Worm (Caenorhabditis elegans): ENCODE measurements around the gene R04D3.4.

ce11 chrX:13247614-13248013 is 41.0 kb downstream of the R04D3.4 start:
- TF ChIP-seq nhr-11 (tag; optimal IDR thresholded peaks at IDR 0.05) (no peak), lin-35 (GFP tag; optimal IDR thresholded peaks at IDR 0.05) (peak in 1 of 2 experiments; percentile 29), nhr-237 (tag; optimal IDR thresholded peaks at IDR 0.05) (no peak), tlp-1 (tag; optimal IDR thresholded peaks at IDR 0.05) (no peak), ces-1 (GFP tag; optimal IDR thresholded peaks at IDR 0.05) (no peak), lin-13 (GFP tag; optimal IDR thresholded peaks at IDR 0.05) (no peak), jun-1 (tag; optimal IDR thresholded peaks at IDR 0.05) (no peak)

Measured in whole organism, L1 larva.